Worm (Caenorhabditis elegans) whole organism, early embryonic: ENCODE results near the gene F54H5.3.
"Not testable (repeated sequence)": the region's sequence is repeated elsewhere in the genome, so short reads cannot be mapped to it uniquely, and the experiment has no call there.

ENCODE experiments used
- B0310.2 ChIP-seq: sonication (generic microtip); optimal IDR thresholded peaks from 2 replicates; lab custom pipeline; 2016; ENCODE audit warnings: mild to moderate bottlenecking, missing genetic modification characterization, missing compliant biosample characterization
- F13C5.2 ChIP-seq: sonication (generic microtip); optimal IDR thresholded peaks from 2 replicates; lab custom pipeline; 2017; ENCODE audit warnings: mild to moderate bottlenecking, missing genetic modification characterization, inconsistent platforms, missing compliant biosample characterization
- aly-1 ChIP-seq: sonication (generic microtip); optimal IDR thresholded peaks from 2 replicates; lab custom pipeline; 2016; ENCODE audit warnings: missing genetic modification characterization, missing compliant biosample characterization
- ama-1 ChIP-seq: fragments of 150-350 bp; optimal IDR thresholded peaks from 2 replicates; lab custom pipeline; 2014
- ceh-13 ChIP-seq: fragments of 200-800 bp; sonication (Bioruptor generic); optimal IDR thresholded peaks from 2 replicates; lab custom pipeline; 2018; ENCODE audit warnings: mild to moderate bottlenecking, missing genetic modification characterization, missing compliant biosample characterization
- ceh-36 ChIP-seq: sonication (generic microtip); optimal IDR thresholded peaks from 2 replicates; lab custom pipeline; 2016; ENCODE audit warnings: missing genetic modification characterization, inconsistent platforms, missing compliant biosample characterization
- ets-7 ChIP-seq: sonication (generic microtip); optimal IDR thresholded peaks from 2 replicates; lab custom pipeline; 2016; ENCODE audit warnings: missing genotype, missing genetic modification characterization, missing compliant biosample characterization
- flt-1 ChIP-seq: fragments of 200-800 bp; sonication (Bioruptor generic); IDR thresholded peaks from 2 replicates; pipeline ENCODE4 v1.3.6; 2022; ENCODE audit warnings: missing genetic modification characterization, missing compliant biosample characterization
- hmbx-1 ChIP-seq: sonication (generic microtip); optimal IDR thresholded peaks from 2 replicates; lab custom pipeline; 2016; ENCODE audit warnings: mild to moderate bottlenecking, missing genetic modification characterization, missing compliant biosample characterization
- hmg-4 ChIP-seq: fragments of 200-800 bp; sonication (Bioruptor generic); optimal IDR thresholded peaks from 2 replicates; lab custom pipeline; 2018; ENCODE audit warnings: mild to moderate bottlenecking, missing genetic modification characterization, missing compliant biosample characterization
- hnd-1 ChIP-seq: sonication (generic microtip); optimal IDR thresholded peaks from 2 replicates; lab custom pipeline; 2016; ENCODE audit warnings: missing genetic modification characterization, missing compliant biosample characterization
- pes-1 ChIP-seq: fragments of 200-800 bp; sonication (Bioruptor generic); IDR thresholded peaks from 2 replicates; pipeline ENCODE4 v1.3.6; 2022; ENCODE audit warnings: missing genetic modification reagents, missing genetic modification characterization, missing compliant biosample characterization
- scrt-1 ChIP-seq: fragments of 200-800 bp; sonication (Bioruptor generic); IDR thresholded peaks from 2 replicates; pipeline ENCODE4 v1.3.6; 2022; ENCODE audit warnings: missing genetic modification characterization, missing compliant biosample characterization
- sea-1 ChIP-seq: fragments of 200-800 bp; sonication (Bioruptor generic); conservative IDR thresholded peaks from 2 replicates; pipeline ENCODE4 v1.3.6; 2022; ENCODE audit warnings: missing genetic modification characterization, missing compliant biosample characterization
- tbx-11 ChIP-seq: fragments of 200-800 bp; sonication (Bioruptor generic); IDR thresholded peaks from 2 replicates; pipeline ENCODE4 v1.3.6; 2022; ENCODE audit warnings: missing genetic modification characterization, missing compliant biosample characterization
- tbx-37 ChIP-seq: fragments of 200-800 bp; sonication (Bioruptor generic); conservative IDR thresholded peaks from 2 replicates; pipeline ENCODE4 v1.3.6; 2022; ENCODE audit warnings: missing genetic modification reagents, missing genetic modification characterization, missing compliant biosample characterization
- tra-4 ChIP-seq: sonication (generic microtip); optimal IDR thresholded peaks from 2 replicates; lab custom pipeline; 2017; ENCODE audit warnings: missing genetic modification characterization, missing compliant biosample characterization

Gene F54H5.3

DNA sequence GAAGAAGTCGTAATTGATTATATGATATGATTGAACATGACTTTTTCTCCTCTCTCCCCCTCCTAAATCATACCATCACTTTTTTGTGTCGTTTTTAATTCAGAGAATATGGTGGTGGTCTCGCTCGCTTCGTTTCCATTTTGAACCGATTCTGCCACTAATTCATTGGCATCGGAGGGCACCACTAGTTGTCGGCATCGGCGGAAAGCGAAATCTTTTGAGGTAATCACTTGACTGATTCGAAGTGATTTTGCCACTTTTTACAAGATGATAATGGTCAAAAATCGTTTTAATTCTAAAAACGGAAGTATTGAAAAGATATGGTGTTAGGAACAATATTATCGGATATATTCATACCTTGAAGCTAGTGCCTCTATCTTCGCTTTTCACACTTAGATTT, 5.2 kb upstream of the F54H5.3 start, which contains the start of gene klf-3:
klf-3 (plus strand) TSS at position 109 of the 400 bp plus-strand sequence.
- no peak for TF ChIP-seq ceh-36

DNA sequence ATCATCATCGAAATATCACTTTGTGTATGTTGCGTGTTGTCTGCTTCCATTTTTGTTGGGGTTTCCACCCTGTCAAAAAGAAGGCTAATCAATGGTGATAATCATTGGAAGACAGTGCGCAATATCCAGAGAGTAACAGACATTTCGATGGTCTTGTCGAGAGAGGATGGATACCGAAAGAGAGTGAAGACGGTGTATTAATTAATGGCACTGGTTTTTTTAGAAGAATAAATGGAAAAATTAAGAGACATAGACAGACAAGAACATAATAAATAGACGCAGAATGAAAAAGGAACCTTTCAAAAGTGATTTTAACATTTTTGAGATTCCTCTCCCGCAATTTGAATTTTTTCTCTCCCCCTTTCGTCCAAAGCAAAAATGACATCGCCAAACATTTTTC, 3.0 kb upstream of the F54H5.3 start:
- no peak for TF ChIP-seq F13C5.2 (tag; lab: Kevin White, UChicago)
- TF ChIP-seq ceh-13 = no peak
- TF ChIP-seq tbx-37 (GFP tag; lab: Robert Waterston, UW) = no peak
- TF ChIP-seq ceh-36 = no peak
- no peak for TF ChIP-seq flt-1 (GFP tag; lab: Robert Waterston, UW)
- no peak for TF ChIP-seq scrt-1
- TF ChIP-seq tbx-11 (GFP tag; lab: Robert Waterston, UW) = no peak

DNA sequence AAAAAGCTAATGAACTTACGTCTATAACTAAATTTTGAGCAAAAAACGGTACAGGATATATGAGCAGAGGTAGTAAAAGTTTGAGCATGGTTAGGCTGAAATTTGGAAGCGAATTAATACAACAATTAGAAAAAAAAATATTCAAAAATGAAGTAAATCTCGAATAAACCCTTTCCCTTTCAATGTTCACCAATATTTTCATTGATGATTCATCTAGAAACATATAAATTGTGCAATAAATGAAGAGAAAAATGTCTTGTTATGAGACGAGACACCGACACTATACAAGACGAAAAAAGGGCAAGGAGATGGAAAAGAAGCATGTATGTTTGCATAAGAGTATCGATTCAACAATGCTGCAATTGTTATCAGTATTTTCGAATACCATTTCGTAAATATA, 3.3 kb downstream of the F54H5.3 start, which contains the start of gene F54H5.14:
F54H5.14 (minus strand) TSS at position 101 of the 400 bp plus-strand sequence.
- TF ChIP-seq ceh-36 (no peak), ets-7 (tag; lab: Kevin White, UChicago) (no peak), aly-1 (tag; lab: Kevin White, UChicago) (no peak), ama-1 (no peak), pes-1 (GFP tag; lab: Robert Waterston, UW) (no peak), ceh-13 (no peak), B0310.2 (tag; lab: Kevin White, UChicago) (no peak), hmbx-1 (tag; lab: Kevin White, UChicago) (no peak), hnd-1 (no peak), tbx-37 (GFP tag; lab: Robert Waterston, UW) (no peak), scrt-1 (no peak), tra-4 (no peak)

DNA sequence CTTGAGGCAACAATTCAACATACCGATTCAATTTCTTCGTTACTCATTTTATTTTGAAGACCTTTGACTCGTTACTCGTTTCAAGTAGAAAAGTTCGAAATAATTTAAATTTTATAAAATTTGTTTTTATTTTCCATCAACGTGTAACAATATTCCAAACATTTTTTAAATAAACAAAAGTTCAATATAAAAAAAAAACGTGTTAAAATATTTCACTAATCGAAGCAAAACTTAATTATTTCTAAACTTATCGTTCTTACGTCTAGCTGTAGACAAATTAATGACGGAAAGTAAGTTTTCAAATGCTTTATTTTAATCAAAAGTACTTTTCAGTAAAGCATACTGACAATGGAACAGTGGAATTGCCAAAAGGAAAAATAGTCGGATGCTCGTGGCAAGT, 5.2 kb downstream of the F54H5.3 start, which contains the start of the genes F54H5.5 and F54H5.2:
F54H5.5 (minus strand) TSS at position 101 of the 400 bp plus-strand sequence.
F54H5.2 (plus strand) TSS at position 303 of the 400 bp plus-strand sequence.
- not testable (repeated sequence) for TF ChIP-seq ets-7 (tag; lab: Kevin White, UChicago); ceh-13; aly-1 (tag; lab: Kevin White, UChicago)

DNA sequence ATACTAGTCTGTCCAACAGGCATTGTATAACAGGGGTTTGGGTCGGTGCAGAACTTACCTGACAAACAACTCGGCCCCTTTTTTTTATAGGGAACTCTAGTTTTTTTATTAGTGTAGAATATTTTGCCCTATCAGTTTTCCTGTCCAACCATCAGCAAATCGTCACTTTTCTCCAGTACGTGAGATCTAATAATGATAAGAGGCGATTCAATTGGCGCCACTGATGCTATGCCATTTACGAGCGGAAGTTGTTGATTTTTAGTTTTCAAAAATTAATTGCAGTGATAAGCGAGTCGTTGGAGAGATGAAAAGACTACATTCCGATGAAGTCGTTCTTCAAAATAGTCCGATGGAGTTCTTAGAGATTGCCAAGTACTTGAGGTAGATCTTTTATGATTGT, 6.4 kb downstream of the F54H5.3 start:
- no peak for TF ChIP-seq aly-1 (tag; lab: Kevin White, UChicago)
- TF ChIP-seq F13C5.2 (tag; lab: Kevin White, UChicago) = no peak
- no peak for TF ChIP-seq pes-1 (GFP tag; lab: Robert Waterston, UW)
- no peak for TF ChIP-seq flt-1 (GFP tag; lab: Robert Waterston, UW)
- TF ChIP-seq ceh-13 = no peak
- TF ChIP-seq tbx-37 (GFP tag; lab: Robert Waterston, UW) = no peak
- no peak for TF ChIP-seq scrt-1
- no peak for TF ChIP-seq B0310.2 (tag; lab: Kevin White, UChicago)
- no peak for TF ChIP-seq hnd-1

DNA sequence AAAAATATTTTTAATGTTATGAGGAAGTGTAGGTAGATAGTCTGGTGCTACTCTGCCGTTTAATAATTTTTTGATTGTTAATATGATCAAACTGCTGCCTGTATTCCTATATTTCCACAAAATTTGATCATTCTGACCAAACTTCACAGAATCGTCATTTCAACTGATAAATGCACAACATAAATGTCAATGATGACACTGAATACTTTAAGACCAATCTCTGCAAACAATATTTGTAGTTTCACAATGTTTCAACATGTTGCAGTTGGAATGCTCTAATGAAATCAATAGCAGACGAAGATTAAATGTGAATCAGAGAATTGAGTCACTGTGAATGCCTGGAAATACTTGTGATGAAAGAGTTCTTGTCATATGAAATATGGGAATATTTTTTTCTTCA, 7.8 kb downstream of the F54H5.3 start:
- TF ChIP-seq ceh-36 (no peak), ceh-13 (no peak), ets-7 (tag; lab: Kevin White, UChicago) (no peak), F13C5.2 (tag; lab: Kevin White, UChicago) (no peak), hnd-1 (no peak), pes-1 (GFP tag; lab: Robert Waterston, UW) (no peak), aly-1 (tag; lab: Kevin White, UChicago) (no peak), scrt-1 (no peak), tra-4 (no peak), hmg-4 (GFP tag; lab: Kevin White, UChicago) (no peak), sea-1 (no peak), tbx-11 (GFP tag; lab: Robert Waterston, UW) (no peak), B0310.2 (tag; lab: Kevin White, UChicago) (no peak), ama-1 (no peak)

DNA sequence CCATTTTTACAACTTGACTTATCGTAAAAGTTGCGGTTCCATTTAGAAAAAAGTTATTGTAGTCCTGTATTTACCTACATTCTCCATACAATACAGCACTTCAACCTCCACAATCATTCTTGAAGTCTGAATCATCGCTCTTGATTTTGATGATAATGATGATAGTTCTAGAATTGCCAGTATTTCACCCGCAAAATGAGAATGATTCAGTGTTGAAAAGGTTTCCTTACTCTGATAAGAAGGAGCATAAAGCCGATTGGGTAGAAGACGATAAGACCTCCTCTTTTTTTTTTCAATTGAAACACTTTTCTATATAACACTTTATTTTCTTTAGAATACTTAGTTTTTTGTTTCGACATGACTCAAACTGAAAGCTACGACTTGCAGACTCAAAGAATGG, 8.8 kb downstream of the F54H5.3 start, which contains the start of gene T19D12.4:
T19D12.4 (plus strand) TSS at position 295 of the 400 bp plus-strand sequence.
- no peak for TF ChIP-seq sea-1
- TF ChIP-seq ceh-36 = no peak
- no peak for TF ChIP-seq hnd-1

DNA sequence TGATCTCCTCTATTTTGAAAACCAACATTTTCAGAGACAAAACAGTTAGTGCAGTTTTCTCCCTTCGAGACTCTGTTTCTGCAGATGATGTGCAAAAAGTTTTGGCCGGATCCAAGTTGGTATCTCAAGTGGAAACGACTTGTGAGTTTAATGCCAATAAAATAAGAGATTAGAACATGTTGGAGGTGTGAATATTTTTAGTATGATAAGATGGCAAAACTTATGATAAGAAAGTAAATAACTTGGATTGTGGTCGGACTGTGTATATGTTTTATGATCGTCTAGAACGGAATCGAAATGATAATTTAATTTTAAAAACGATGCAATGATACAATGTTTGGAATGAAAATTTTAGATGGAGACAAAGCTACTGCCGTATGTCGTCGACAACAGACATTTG, 10.0 kb downstream of the F54H5.3 start:
- TF ChIP-seq tbx-11 (GFP tag; lab: Robert Waterston, UW) (no peak), ets-7 (tag; lab: Kevin White, UChicago) (no peak), ceh-36 (no peak), F13C5.2 (tag; lab: Kevin White, UChicago) (no peak), ceh-13 (no peak), tbx-37 (GFP tag; lab: Robert Waterston, UW) (no peak), flt-1 (GFP tag; lab: Robert Waterston, UW) (no peak)

DNA sequence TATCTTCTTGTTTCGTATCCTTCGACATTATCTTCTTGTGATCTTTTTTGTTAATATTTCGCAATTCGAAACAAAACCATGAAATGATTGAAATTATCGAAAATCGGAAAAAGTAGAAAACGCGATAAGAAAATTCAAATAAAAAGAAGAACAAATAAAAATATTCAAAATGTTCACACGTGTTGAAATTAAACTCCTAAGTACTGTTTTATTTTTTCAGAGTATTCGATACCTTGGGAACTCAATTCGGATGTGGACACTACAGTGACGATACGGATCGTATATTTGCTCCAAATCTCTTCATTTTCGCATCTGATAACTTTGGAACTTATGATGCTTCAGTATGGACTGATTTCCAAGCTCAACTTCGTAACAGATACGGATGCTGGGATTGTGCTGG, 14.2 kb downstream of the F54H5.3 start, which contains the start of gene T19D12.5:
T19D12.5 (minus strand) TSS at position 101 of the 400 bp plus-strand sequence.
- TF ChIP-seq F13C5.2 (tag; lab: Kevin White, UChicago) = no peak
- no peak for TF ChIP-seq tra-4
- no peak for TF ChIP-seq ceh-36
- TF ChIP-seq tbx-37 (GFP tag; lab: Robert Waterston, UW) = no peak
- TF ChIP-seq tbx-11 (GFP tag; lab: Robert Waterston, UW) = no peak
- no peak for TF ChIP-seq hmbx-1 (tag; lab: Kevin White, UChicago)
- TF ChIP-seq hmg-4 (GFP tag; lab: Kevin White, UChicago) = no peak
- TF ChIP-seq ets-7 (tag; lab: Kevin White, UChicago) = no peak
- TF ChIP-seq ceh-13 = no peak
- TF ChIP-seq ama-1 = no peak
- no peak for TF ChIP-seq flt-1 (GFP tag; lab: Robert Waterston, UW)
- TF ChIP-seq scrt-1 = no peak
- TF ChIP-seq pes-1 (GFP tag; lab: Robert Waterston, UW) = no peak
- TF ChIP-seq sea-1 = no peak
- no peak for TF ChIP-seq hnd-1
- TF ChIP-seq aly-1 (tag; lab: Kevin White, UChicago) = no peak
- TF ChIP-seq B0310.2 (tag; lab: Kevin White, UChicago) = no peak
